Fruit fly (Drosophila melanogaster): ENCODE measurements around the gene Paip2.

Gene Paip2

DNA sequence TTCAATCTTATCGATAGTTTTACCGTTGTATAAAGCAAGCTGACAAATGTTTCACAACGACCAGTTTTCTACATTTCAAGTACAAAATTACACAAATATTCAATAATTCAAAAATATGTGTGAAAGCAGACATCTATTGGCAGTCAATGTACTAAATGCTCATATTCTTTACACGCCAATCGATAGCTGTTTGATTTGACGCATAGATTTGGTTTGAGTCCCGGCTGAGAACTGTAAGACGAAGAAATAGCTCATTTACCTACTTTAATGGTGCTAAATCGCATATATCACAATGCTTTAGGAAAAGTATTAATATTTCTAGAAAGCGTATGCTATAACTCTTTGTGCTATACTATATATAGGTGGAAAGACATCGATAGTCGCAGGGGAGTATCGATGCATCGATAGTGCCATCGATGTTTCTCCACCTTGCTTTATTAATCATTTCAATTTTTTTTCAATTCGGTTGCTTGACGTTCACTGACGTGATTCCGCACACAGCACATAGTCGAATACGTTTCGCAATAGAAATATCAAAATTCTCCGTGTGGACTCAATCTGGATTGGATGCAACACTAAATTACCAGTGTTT lies at the start of gene Paip2:
TSS of gene Paip2 (plus strand) at position 165 of the 592 bp plus-strand sequence.
- TF ChIP-seq CG15336 (GFP tag; IDR thresholded peaks at IDR 0.05) (no peak), topi (GFP tag; optimal IDR thresholded peaks at IDR 0.05) (peak; percentile 28), CG11902 (GFP tag; optimal IDR thresholded peaks at IDR 0.05) (no peak), achi (GFP tag; optimal IDR thresholded peaks at IDR 0.05) (peak; percentile 2), Ets21C (GFP tag; optimal IDR thresholded peaks at IDR 0.05) (no peak), Sox14 (GFP tag; optimal IDR thresholded peaks at IDR 0.05) (peak; percentile 43), CG11294 (GFP tag; IDR thresholded peaks at IDR 0.05) (no peak), CG6792 (GFP tag; optimal IDR thresholded peaks at IDR 0.05) (no peak), CG8119 (GFP tag; IDR thresholded peaks at IDR 0.05) (no peak), net (GFP tag; optimal IDR thresholded peaks at IDR 0.05) (no peak), CG3919 (GFP tag; optimal IDR thresholded peaks at IDR 0.05) (no peak), svp (GFP tag) (peak; percentile 49), Lpt (GFP tag; optimal IDR thresholded peaks at IDR 0.05) (no peak), Sox15 (GFP tag; optimal IDR thresholded peaks at IDR 0.05) (no peak), Eip93F (GFP tag; optimal IDR thresholded peaks at IDR 0.05) (no peak), fd59A (GFP tag; optimal IDR thresholded peaks at IDR 0.05) (no peak), CG34406 (GFP tag; optimal IDR thresholded peaks at IDR 0.05) (no peak), OdsH (GFP tag; optimal IDR thresholded peaks at IDR 0.05) (no peak), Sox102F (GFP tag; optimal IDR thresholded peaks at IDR 0.05) (no peak), dsx (GFP tag; optimal IDR thresholded peaks at IDR 0.05; ENCODE audit: poor library complexity, severe bottlenecking) (peak; percentile 19), Met (GFP tag; optimal IDR thresholded peaks at IDR 0.05) (no peak), CG6163 (GFP tag; IDR thresholded peaks at IDR 0.05) (no peak), CG6276 (GFP tag; optimal IDR thresholded peaks at IDR 0.05) (no peak), CG3032 (tag; optimal IDR thresholded peaks at IDR 0.05) (no peak)

DNA sequence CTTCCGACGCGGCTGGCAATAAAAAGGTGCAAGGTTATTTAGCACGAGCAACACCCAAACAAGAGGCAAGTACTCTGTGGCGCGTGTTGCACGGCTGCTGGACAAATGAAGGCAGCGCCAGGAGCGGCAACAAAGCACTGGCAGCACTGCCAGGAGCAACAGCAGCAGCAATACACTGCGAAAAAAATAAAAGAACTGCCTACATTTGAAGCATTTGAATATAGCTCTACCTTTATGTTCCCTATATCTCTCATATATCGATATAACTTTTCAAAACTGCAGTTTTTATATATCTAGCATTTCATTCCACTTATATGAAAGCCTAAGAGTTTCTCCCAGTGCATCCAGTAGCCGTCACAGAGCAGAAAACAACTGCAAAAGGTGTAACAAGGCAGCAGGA lies 23.2 kb upstream of the Paip2 start:
- peak; percentile 24 for TF ChIP-seq Hr4 (GFP tag; optimal IDR thresholded peaks at IDR 0.05)
- peak; percentile 54 for TF ChIP-seq svp (GFP tag)
- peak; percentile 6 for TF ChIP-seq cyc (GFP tag; optimal IDR thresholded peaks at IDR 0.05)
- TF ChIP-seq dac (GFP tag; optimal IDR thresholded peaks at IDR 0.05), result no peak
- TF ChIP-seq salr (GFP tag; optimal IDR thresholded peaks at IDR 0.05), result no peak
- TF ChIP-seq Sox102F (GFP tag; optimal IDR thresholded peaks at IDR 0.05), result no peak
- TF ChIP-seq fd59A (GFP tag; optimal IDR thresholded peaks at IDR 0.05), result peak; percentile 10
- no peak for TF ChIP-seq CG8319 (GFP tag; optimal IDR thresholded peaks at IDR 0.05)
- TF ChIP-seq CG6163 (GFP tag; IDR thresholded peaks at IDR 0.05), result peak; percentile 66; the same call in 2 of the 3 replicates
- no peak for TF ChIP-seq CG9139 (GFP tag; optimal IDR thresholded peaks at IDR 0.05)
- TF ChIP-seq CG3032 (tag; optimal IDR thresholded peaks at IDR 0.05), result peak; percentile 40
- peak; percentile 29 for TF ChIP-seq lz (GFP tag; optimal IDR thresholded peaks at IDR 0.05)
- no peak for TF ChIP-seq Lpt (GFP tag; optimal IDR thresholded peaks at IDR 0.05)
- TF ChIP-seq CG16779 (tag; optimal IDR thresholded peaks at IDR 0.05), result no peak
- no peak for TF ChIP-seq Blimp-1 (GFP tag; optimal IDR thresholded peaks at IDR 0.05)
- TF ChIP-seq CG6792 (GFP tag; optimal IDR thresholded peaks at IDR 0.05), result peak; percentile 0
- peak; percentile 30 for TF ChIP-seq CG3919 (GFP tag; optimal IDR thresholded peaks at IDR 0.05)
- 0 out of 3 replicates have a peak, but pooled peaks have one; percentile 34 for TF ChIP-seq CG8119 (GFP tag; IDR thresholded peaks at IDR 0.05)
- peak; percentile 66 for TF ChIP-seq Eip78C (GFP tag)
- peak; percentile 27 for TF ChIP-seq CG32006 (GFP tag; optimal IDR thresholded peaks at IDR 0.05)
- peak; percentile 2 for TF ChIP-seq achi (GFP tag; optimal IDR thresholded peaks at IDR 0.05)
- no peak for TF ChIP-seq Gug (GFP tag; IDR thresholded peaks at IDR 0.05)
- TF ChIP-seq CG7368 (GFP tag; optimal IDR thresholded peaks at IDR 0.05), result no peak
- peak; percentile 25 for TF ChIP-seq CG10631 (GFP tag; optimal IDR thresholded peaks at IDR 0.05)
- peak; percentile 15 for TF ChIP-seq Sox14 (GFP tag; optimal IDR thresholded peaks at IDR 0.05)
- TF ChIP-seq Eip75B (GFP tag; optimal IDR thresholded peaks at IDR 0.05), result peak; percentile 19
- peak; percentile 33 for TF ChIP-seq OdsH (GFP tag; optimal IDR thresholded peaks at IDR 0.05)
- TF ChIP-seq Eip93F (GFP tag; optimal IDR thresholded peaks at IDR 0.05), result no peak
- TF ChIP-seq Ets21C (GFP tag; optimal IDR thresholded peaks at IDR 0.05), result peak; percentile 6
- TF ChIP-seq Hr39 (GFP tag; optimal IDR thresholded peaks at IDR 0.05), result peak; percentile 35
- TF ChIP-seq Ets96B (tag; optimal IDR thresholded peaks at IDR 0.05), result no peak
- TF ChIP-seq esn (GFP tag; optimal IDR thresholded peaks at IDR 0.05), result peak; percentile 35
- TF ChIP-seq CG10669 (GFP tag; optimal IDR thresholded peaks at IDR 0.05), result no peak
- peak; percentile 23 for TF ChIP-seq dsx (GFP tag; optimal IDR thresholded peaks at IDR 0.05; ENCODE audit: poor library complexity, severe bottlenecking)
- peak; percentile 17 for TF ChIP-seq CG6808 (GFP tag; optimal IDR thresholded peaks at IDR 0.05)
- TF ChIP-seq topi (GFP tag; optimal IDR thresholded peaks at IDR 0.05), result peak; percentile 26
- no peak for TF ChIP-seq CG1621 (tag; optimal IDR thresholded peaks at IDR 0.05)
- peak; percentile 36 for TF ChIP-seq spab (GFP tag; optimal IDR thresholded peaks at IDR 0.05)
- TF ChIP-seq fd85E (GFP tag; optimal IDR thresholded peaks at IDR 0.05), result no peak
- TF ChIP-seq pdm3 (GFP tag; optimal IDR thresholded peaks at IDR 0.05), result peak; percentile 1

All from whole organism, prepupa.